Worm (Caenorhabditis elegans): Measurements from ENCODE around the gene F13H8.8.

ce11 chrII:6244171-6244570, 23.7 kb downstream of the F13H8.8 start, which contains the start of gene tat-4:
- TF ChIP-seq nhr-237 (tag; optimal IDR thresholded peaks at IDR 0.05) = no peak
- no peak for TF ChIP-seq nhr-77 (tag; optimal IDR thresholded peaks at IDR 0.05)
- TF ChIP-seq zag-1 (tag; optimal IDR thresholded peaks at IDR 0.05) = no peak
- no peak for TF ChIP-seq lsy-2 (tag; optimal IDR thresholded peaks at IDR 0.05)
- no peak for TF ChIP-seq egl-27 (tag; optimal IDR thresholded peaks at IDR 0.05)
- TF ChIP-seq ama-1 (optimal IDR thresholded peaks at IDR 0.05) = no peak
- no peak for TF ChIP-seq ceh-82 (tag; optimal IDR thresholded peaks at IDR 0.05)
- TF ChIP-seq dmd-4 (tag; optimal IDR thresholded peaks at IDR 0.05) = no peak
